Worm (Caenorhabditis elegans) whole organism, L4 larva: Measurements from ENCODE around the gene T26A8.3.

Experiments used
- lin-13 ChIP-seq: fragments of 150-350 bp; optimal IDR thresholded peaks from 2 replicates; lab custom pipeline; 2014; ENCODE audit warnings: missing biosample characterization, missing genetic modification reagents, missing genetic modification characterization
- lin-15B ChIP-seq: fragments of 150-350 bp; sonication (generic microtip); optimal IDR thresholded peaks from 3 replicates; lab custom pipeline; 2014; ENCODE audit warnings: missing biosample characterization, missing genetic modification characterization
- lsy-2 ChIP-seq, 2 experiments: fragments of 150-350 bp in 1 of 2; sonication (generic microtip) in 1 of 2; optimal IDR thresholded peaks; 2 replicates each; lab custom pipeline; 2014 to 2017; ENCODE audit warnings: missing biosample characterization in 2 of 2, missing genetic modification characterization in 2 of 2
- pha-4 ChIP-seq, 2 experiments: fragments of 150-350 bp in 1 of 2; fragments of 200-800 bp in 1 of 2; sonication (Bioruptor generic) in 1 of 2; IDR thresholded peaks in 1 of 2; optimal IDR thresholded peaks in 1 of 2; 2 replicates each; pipeline versions ENCODE4 v1.3.6 to Lab custom; 2014 to 2022; ENCODE audit warnings: missing genetic modification characterization in 2 of 2, missing genetic modification reagents in 2 of 2, missing biosample characterization in 1 of 2, missing compliant biosample characterization in 1 of 2
- unc-130 ChIP-seq: sonication (generic microtip); optimal IDR thresholded peaks from 2 replicates; lab custom pipeline; 2016; ENCODE audit warnings: missing genetic modification reagents, missing genetic modification characterization, missing compliant biosample characterization
- unc-62 ChIP-seq, 3 experiments: fragments of 150-350 bp in 1 of 3; sonication (generic microtip); optimal IDR thresholded peaks in 2 of 3; peaks in 1 of 3; 1 replicate in 1 of 3; 2 replicates in 2 of 3; lab custom pipeline; 2014 to 2017; ENCODE audit warnings: missing biosample characterization in 3 of 3, missing genetic modification characterization in 3 of 3, missing genetic modification reagents in 3 of 3, missing genotype in 1 of 3
- zip-11 ChIP-seq: fragments of 200-800 bp; sonication (Bioruptor generic); IDR thresholded peaks from 2 replicates; pipeline ENCODE4 v1.3.6; 2022; ENCODE audit warnings: missing genetic modification characterization, missing compliant biosample characterization

ce11 chrIV:8377501-8377900 lies 48.9 kb downstream of the T26A8.3 start, which contains the start of gene D2096.7:
- TF ChIP-seq lin-13 (GFP tag; lab: Kevin White, UChicago) (peak; percentile 64), zip-11 (no peak), unc-130 (GFP tag; lab: Kevin White, UChicago) (peak; percentile 70), lsy-2 (tag; optimal IDR thresholded peaks at IDR 0.05; lab: Kevin White, UChicago) (no peak), pha-4 (GFP tag; IDR thresholded peaks at IDR 0.05; lab: Robert Waterston, UW) (peak; percentile 74), pha-4 (tag; optimal IDR thresholded peaks at IDR 0.05; lab: Kevin White, UChicago) (no peak), lin-15B (tag; lab: Kevin White, UChicago) (no peak), unc-62 (GFP tag; optimal IDR thresholded peaks at IDR 0.05 in 1 of 2; lab: Kevin White, UChicago) (no peak), unc-62 (tag; optimal IDR thresholded peaks at IDR 0.05; lab: Kevin White, UChicago) (no peak)
